Fruit fly (Drosophila melanogaster): ENCODE data around the gene Der-1.

Der-1 gene

DNA sequence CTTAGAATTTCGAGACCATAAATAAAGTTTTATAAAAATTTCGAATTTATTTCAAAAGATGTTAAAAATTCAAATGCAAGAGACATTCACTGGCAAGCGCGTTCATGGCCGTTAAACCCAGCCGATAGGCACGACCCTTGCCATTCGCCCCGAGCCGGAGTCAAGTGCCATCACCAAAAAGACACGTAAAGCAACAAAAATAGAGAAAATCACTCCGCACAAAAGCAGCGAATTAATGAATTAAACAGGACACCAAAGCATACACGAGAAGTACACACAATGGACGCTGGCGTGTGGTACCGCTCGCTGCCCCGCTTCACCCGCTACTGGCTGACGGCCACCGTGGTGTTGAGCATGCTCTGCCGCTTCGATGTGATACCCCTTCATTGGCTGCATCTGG lies at the start of gene Der-1:
TSS of gene Der-1 (plus strand) at position 1 of the 400 bp plus-strand sequence.
- TF ChIP-seq topi (GFP tag; optimal IDR thresholded peaks at IDR 0.05), result no peak
- no peak for TF ChIP-seq Smox (GFP tag; optimal IDR thresholded peaks at IDR 0.05)
- TF ChIP-seq CG31627 (GFP tag; optimal IDR thresholded peaks at IDR 0.05), result no peak
- TF ChIP-seq Eip75B (GFP tag; optimal IDR thresholded peaks at IDR 0.05), result no peak
- no peak for TF ChIP-seq CG3919 (GFP tag; optimal IDR thresholded peaks at IDR 0.05)
- peak; percentile 59 for TF ChIP-seq Eip78C (GFP tag)
- no peak for TF ChIP-seq Blimp-1 (GFP tag; optimal IDR thresholded peaks at IDR 0.05)
- TF ChIP-seq Gug (GFP tag; IDR thresholded peaks at IDR 0.05), result no peak
- TF ChIP-seq CG11294 (GFP tag; IDR thresholded peaks at IDR 0.05), result no peak
- TF ChIP-seq CG7368 (GFP tag; optimal IDR thresholded peaks at IDR 0.05), result no peak
- TF ChIP-seq Sox14 (GFP tag; optimal IDR thresholded peaks at IDR 0.05), result peak; percentile 22
- no peak for TF ChIP-seq Hr4 (GFP tag; optimal IDR thresholded peaks at IDR 0.05)
- TF ChIP-seq esn (GFP tag; optimal IDR thresholded peaks at IDR 0.05), result peak; percentile 35
- TF ChIP-seq CG4318 (GFP tag; optimal IDR thresholded peaks at IDR 0.05), result no peak

DNA sequence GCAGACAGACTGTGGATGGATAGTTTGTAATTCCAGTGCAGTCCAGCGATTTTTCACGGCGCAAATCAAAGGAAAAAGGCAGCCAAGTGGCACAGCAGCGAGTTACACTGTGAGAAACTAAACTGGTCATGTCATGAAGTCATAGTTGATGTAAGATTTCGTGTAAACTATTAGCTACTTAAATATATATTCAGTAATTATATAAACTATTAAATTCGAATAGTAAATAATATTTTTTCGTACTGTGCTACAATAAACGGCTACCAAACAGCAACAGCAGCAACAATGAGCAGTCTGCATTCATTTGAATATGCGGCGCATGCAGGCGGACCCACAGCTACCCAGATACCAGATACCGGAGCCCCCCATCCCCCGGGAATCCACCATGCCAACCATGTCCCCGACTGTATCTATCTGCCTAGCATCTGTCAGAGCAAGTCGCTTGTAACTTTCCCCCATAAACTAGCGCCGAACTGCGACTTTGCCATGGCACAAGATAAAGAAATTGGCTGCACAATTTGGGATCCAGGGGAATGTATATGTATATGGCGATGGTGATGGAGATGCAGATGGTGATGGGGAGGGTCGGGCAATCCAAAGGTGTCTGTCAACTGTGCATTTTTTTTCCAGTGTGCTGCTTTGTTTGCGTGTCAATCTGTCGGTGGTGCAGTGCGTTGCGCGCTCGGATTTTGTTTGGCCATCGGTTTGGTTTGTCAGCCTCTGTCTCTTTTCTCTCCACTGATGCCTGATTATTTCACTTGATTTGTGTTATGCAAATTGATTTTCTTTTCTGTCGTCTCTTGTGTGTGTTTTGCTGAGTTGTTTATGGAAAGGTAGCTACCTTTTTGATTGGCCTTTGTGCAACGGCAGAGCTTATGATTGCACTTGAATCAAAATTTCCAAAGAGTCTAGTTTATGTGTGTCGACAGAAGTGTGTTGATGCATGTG lies 47.6 kb upstream of the Der-1 start:
- peak; percentile 77 for TF ChIP-seq dac (GFP tag; optimal IDR thresholded peaks at IDR 0.05)
- TF ChIP-seq pdm3 (GFP tag; optimal IDR thresholded peaks at IDR 0.05), result no peak
- peak; percentile 58 for TF ChIP-seq CG4318 (GFP tag; optimal IDR thresholded peaks at IDR 0.05)
- TF ChIP-seq OdsH (GFP tag; optimal IDR thresholded peaks at IDR 0.05), result peak; percentile 50
- TF ChIP-seq salr (GFP tag; optimal IDR thresholded peaks at IDR 0.05), result peak in 1 of 2 experiments; percentile 40
- no peak for TF ChIP-seq Sox15 (GFP tag; optimal IDR thresholded peaks at IDR 0.05)
- peak; percentile 60 for TF ChIP-seq Lpt (GFP tag; optimal IDR thresholded peaks at IDR 0.05)
- TF ChIP-seq Eip78C (GFP tag), result peak; percentile 64
- no peak for TF ChIP-seq dsx (GFP tag; optimal IDR thresholded peaks at IDR 0.05; ENCODE audit: poor library complexity, severe bottlenecking)
- TF ChIP-seq CG32006 (GFP tag; optimal IDR thresholded peaks at IDR 0.05), result peak; percentile 88
- peak; percentile 69 for TF ChIP-seq Gug (GFP tag; IDR thresholded peaks at IDR 0.05)
- TF ChIP-seq CG8632 (GFP tag; optimal IDR thresholded peaks at IDR 0.05), result no peak
- peak; percentile 40 for TF ChIP-seq CG10631 (GFP tag; optimal IDR thresholded peaks at IDR 0.05)
- TF ChIP-seq CG8119 (GFP tag; IDR thresholded peaks at IDR 0.05), result peak; percentile 91
- TF ChIP-seq CG3919 (GFP tag; optimal IDR thresholded peaks at IDR 0.05), result peak; percentile 38
- TF ChIP-seq net (GFP tag; optimal IDR thresholded peaks at IDR 0.05), result peak; percentile 53
- TF ChIP-seq CG6276 (GFP tag; optimal IDR thresholded peaks at IDR 0.05), result peak; percentile 75
- TF ChIP-seq CG6163 (GFP tag; IDR thresholded peaks at IDR 0.05), result peak; percentile 79
- peak; percentile 61; the same call in 1 of the 2 replicates for TF ChIP-seq CG11294 (GFP tag; IDR thresholded peaks at IDR 0.05)
- no peak for TF ChIP-seq CG8319 (GFP tag; optimal IDR thresholded peaks at IDR 0.05)
- TF ChIP-seq eg (GFP tag; IDR thresholded peaks at IDR 0.05), result peak; percentile 92
- peak; percentile 30 for TF ChIP-seq acj6 (GFP tag; optimal IDR thresholded peaks at IDR 0.05)
- TF ChIP-seq Hr4 (GFP tag; optimal IDR thresholded peaks at IDR 0.05), result peak; percentile 85
- no peak for TF ChIP-seq topi (GFP tag; optimal IDR thresholded peaks at IDR 0.05)
- TF ChIP-seq CG15336 (GFP tag; IDR thresholded peaks at IDR 0.05), result peak; percentile 89
- peak; percentile 62 for TF ChIP-seq achi (GFP tag; optimal IDR thresholded peaks at IDR 0.05)
- no peak for TF ChIP-seq Sox14 (GFP tag; optimal IDR thresholded peaks at IDR 0.05)
- no peak for TF ChIP-seq CG7368 (GFP tag; optimal IDR thresholded peaks at IDR 0.05)
- no peak for TF ChIP-seq Ets96B (tag; optimal IDR thresholded peaks at IDR 0.05)
- no peak for TF ChIP-seq esn (GFP tag; optimal IDR thresholded peaks at IDR 0.05)
- TF ChIP-seq CG16779 (tag; optimal IDR thresholded peaks at IDR 0.05), result no peak
- no peak for TF ChIP-seq CG3032 (tag; optimal IDR thresholded peaks at IDR 0.05)

DNA sequence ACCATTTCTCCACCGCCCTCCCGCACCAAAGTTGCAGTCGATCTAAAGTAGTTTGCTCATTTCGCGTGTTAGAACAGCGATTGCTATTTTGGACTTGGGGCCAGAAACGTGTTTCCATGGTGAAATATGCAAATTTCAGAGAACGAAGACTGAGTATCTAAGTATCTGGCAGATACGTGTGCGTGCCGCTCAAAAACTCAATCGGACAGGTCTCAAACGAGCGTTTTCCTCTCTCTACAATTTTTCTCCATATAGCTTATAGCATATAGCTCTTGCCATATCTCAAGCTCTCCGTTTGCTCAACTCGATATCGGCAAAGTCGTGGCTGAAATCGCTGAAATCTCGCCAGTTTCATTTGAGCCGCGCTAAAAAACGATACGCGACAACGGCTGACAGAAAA lies 46.4 kb upstream of the Der-1 start:
- TF ChIP-seq OdsH (GFP tag; optimal IDR thresholded peaks at IDR 0.05) (no peak), ss (GFP tag; optimal IDR thresholded peaks at IDR 0.05) (no peak), CG4318 (GFP tag; optimal IDR thresholded peaks at IDR 0.05) (no peak), Eip75B (GFP tag; optimal IDR thresholded peaks at IDR 0.05) (no peak), vri (GFP tag; optimal IDR thresholded peaks at IDR 0.05) (no peak), Hr38 (GFP tag; optimal IDR thresholded peaks at IDR 0.05) (no peak), Sox15 (GFP tag; optimal IDR thresholded peaks at IDR 0.05) (no peak), CG7368 (GFP tag; optimal IDR thresholded peaks at IDR 0.05) (no peak), Blimp-1 (GFP tag; optimal IDR thresholded peaks at IDR 0.05) (no peak), CG9139 (GFP tag; optimal IDR thresholded peaks at IDR 0.05) (no peak), CG8119 (GFP tag; IDR thresholded peaks at IDR 0.05) (no peak), topi (GFP tag; optimal IDR thresholded peaks at IDR 0.05) (no peak), dsx (GFP tag; optimal IDR thresholded peaks at IDR 0.05; ENCODE audit: poor library complexity, severe bottlenecking) (no peak), CG34406 (GFP tag; optimal IDR thresholded peaks at IDR 0.05) (no peak), cyc (GFP tag; optimal IDR thresholded peaks at IDR 0.05) (no peak), Lpt (GFP tag; optimal IDR thresholded peaks at IDR 0.05) (no peak), CG11294 (GFP tag; IDR thresholded peaks at IDR 0.05) (no peak), Ets21C (GFP tag; optimal IDR thresholded peaks at IDR 0.05) (no peak), pdm3 (GFP tag; optimal IDR thresholded peaks at IDR 0.05) (no peak), CG11762 (GFP tag; optimal IDR thresholded peaks at IDR 0.05; ENCODE audit: insufficient read depth) (no peak)

Measured in whole organism, prepupa.